Worm (Caenorhabditis elegans): ENCODE results near the gene srh-131.

DNA sequence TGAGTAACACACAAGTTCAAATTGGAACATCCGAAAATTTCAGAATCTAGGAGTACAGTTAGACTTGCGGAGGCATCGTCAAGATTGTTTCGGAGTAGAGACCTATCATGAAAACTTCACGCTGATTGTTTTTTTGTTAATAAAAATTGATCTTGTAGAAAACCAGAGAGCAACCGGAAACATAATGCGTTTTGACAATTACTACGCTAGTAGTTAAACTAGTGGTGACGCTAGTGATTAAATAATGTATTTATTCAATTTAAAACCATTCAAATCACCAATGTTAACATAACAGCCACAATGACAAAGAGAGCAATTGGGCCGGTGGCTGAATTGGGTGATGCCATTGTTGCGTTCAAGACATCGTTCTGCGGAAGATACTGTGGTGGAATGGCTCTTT is 14.4 kb downstream of the srh-131 start, which contains the start of gene F49H6.17:
- TF ChIP-seq nhr-76 (tag; optimal IDR thresholded peaks at IDR 0.05) (no peak), lsy-12 (tag; optimal IDR thresholded peaks at IDR 0.05) (no peak), ama-1 (optimal IDR thresholded peaks at IDR 0.05) (no peak), elt-3 (tag; optimal IDR thresholded peaks at IDR 0.05) (no peak), sea-2 (GFP tag; optimal IDR thresholded peaks at IDR 0.05) (no peak), nfya-1 (tag; optimal IDR thresholded peaks at IDR 0.05; ENCODE audit: insufficient read depth) (no peak)

Data from whole organism, L3 larva.